Worm (Caenorhabditis elegans) whole organism, L4 larva: ENCODE measurements around the gene fbxa-84.

Source experiments
- D1046.2 ChIP-seq: fragments of 200-800 bp; sonication (Bioruptor generic); IDR thresholded peaks from 2 replicates; pipeline ENCODE4 v1.3.6; 2022; ENCODE audit warnings: missing genetic modification characterization, missing compliant biosample characterization
- F10B5.3 ChIP-seq: sonication (generic microtip); optimal IDR thresholded peaks from 2 replicates; lab custom pipeline; 2016; ENCODE audit warnings: mild to moderate bottlenecking, missing genetic modification characterization, missing compliant biosample characterization
- F26F4.8 ChIP-seq: fragments of 200-800 bp; sonication (Bioruptor generic); conservative IDR thresholded peaks from 2 replicates; pipeline ENCODE4 v1.3.6; 2022; ENCODE audit warnings: missing genetic modification characterization, missing compliant biosample characterization
- F37D6.2 ChIP-seq: sonication (generic microtip); optimal IDR thresholded peaks from 2 replicates; lab custom pipeline; 2016; ENCODE audit warnings: mild to moderate bottlenecking, missing genetic modification characterization, missing compliant biosample characterization
- T20F7.1 ChIP-seq: fragments of 200-800 bp; sonication (Bioruptor generic); optimal IDR thresholded peaks from 2 replicates; lab custom pipeline; 2018; ENCODE audit warnings: mild to moderate bottlenecking, missing genetic modification characterization, missing compliant biosample characterization
- T26A8.4 ChIP-seq: fragments of 200-800 bp; sonication (Bioruptor generic); IDR thresholded peaks from 2 replicates; pipeline ENCODE4 v1.3.6; 2022; ENCODE audit warnings: missing genetic modification characterization, missing compliant biosample characterization
- Y48G9A.11 ChIP-seq: fragments of 200-800 bp; sonication (Bioruptor generic); IDR thresholded peaks from 2 replicates; pipeline ENCODE4 v1.3.6; 2022; ENCODE audit warnings: missing genetic modification reagents, missing genetic modification characterization, missing compliant biosample characterization
- Y5F2A.4 ChIP-seq: fragments of 200-800 bp; sonication (Bioruptor generic); optimal IDR thresholded peaks from 2 replicates; lab custom pipeline; 2018; ENCODE audit warnings: mild to moderate bottlenecking, missing genetic modification characterization, missing compliant biosample characterization
- Y75B8A.6 ChIP-seq: fragments of 200-800 bp; sonication (Bioruptor generic); IDR thresholded peaks from 2 replicates; pipeline ENCODE4 v1.3.6; 2022; ENCODE audit warnings: missing genetic modification reagents, missing genetic modification characterization, missing compliant biosample characterization
- ZK546.5 ChIP-seq, 2 experiments: sonication (generic microtip); optimal IDR thresholded peaks; 2 replicates each; lab custom pipeline; 2017; ENCODE audit warnings: missing biosample characterization in 2 of 2, missing genetic modification characterization in 2 of 2
- aha-1 ChIP-seq: fragments of 150-350 bp; peaks from one replicate; lab custom pipeline; 2014; ENCODE audit warnings: missing biosample characterization, missing genetic modification characterization
- arid-1 ChIP-seq: fragments of 200-800 bp; sonication (Bioruptor generic); conservative IDR thresholded peaks from 2 replicates; pipeline ENCODE4 v1.3.6; 2022; ENCODE audit warnings: missing genetic modification reagents, missing genetic modification characterization, missing compliant biosample characterization
- attf-4 ChIP-seq: sonication (generic microtip); optimal IDR thresholded peaks from 3 replicates; lab custom pipeline; 2017; ENCODE audit warnings: missing biosample characterization, missing genetic modification characterization
- ceh-20 ChIP-seq: fragments of 200-800 bp; sonication (Bioruptor generic); IDR thresholded peaks from 2 replicates; pipeline ENCODE4 v1.3.6; 2022; ENCODE audit warnings: missing genetic modification reagents, missing genetic modification characterization, missing compliant biosample characterization
- ceh-28 ChIP-seq: fragments of 150-350 bp; optimal IDR thresholded peaks from 2 replicates; lab custom pipeline; 2014; ENCODE audit warnings: missing biosample characterization, missing genetic modification reagents, missing genetic modification characterization
- ceh-62 ChIP-seq: sonication (generic microtip); optimal IDR thresholded peaks from 2 replicates; lab custom pipeline; 2017; ENCODE audit warnings: missing biosample characterization, missing genetic modification characterization
- ceh-82 ChIP-seq: sonication (generic microtip); optimal IDR thresholded peaks from 2 replicates; lab custom pipeline; 2017; ENCODE audit warnings: missing biosample characterization, missing genetic modification characterization
- cey-2 ChIP-seq: sonication (generic microtip); optimal IDR thresholded peaks from 3 replicates; lab custom pipeline; 2017; ENCODE audit warnings: missing genetic modification characterization, mild to moderate bottlenecking, missing compliant biosample characterization, antibody characterized with exemption, borderline replicate concordance; ENCODE audit not compliant: insufficient read depth
- dmd-6 ChIP-seq: fragments of 200-800 bp; sonication (Bioruptor generic); IDR thresholded peaks from 2 replicates; pipeline ENCODE4 v1.3.6; 2022; ENCODE audit warnings: missing genetic modification reagents, missing genetic modification characterization, missing compliant biosample characterization
- dmd-8 ChIP-seq: fragments of 200-800 bp; sonication (Bioruptor generic); IDR thresholded peaks from 2 replicates; pipeline ENCODE4 v1.3.6; 2022; ENCODE audit warnings: missing genetic modification characterization, missing compliant biosample characterization
- dmd-9 ChIP-seq: fragments of 200-800 bp; sonication (Bioruptor generic); IDR thresholded peaks from 2 replicates; pipeline ENCODE4 v1.3.6; 2022; ENCODE audit warnings: missing genetic modification reagents, missing genetic modification characterization, missing compliant biosample characterization
- dpl-1 ChIP-seq: fragments of 150-350 bp; optimal IDR thresholded peaks from 2 replicates; lab custom pipeline; 2014; ENCODE audit warnings: missing biosample characterization, missing genetic modification reagents, missing genetic modification characterization
- duxl-1 ChIP-seq: sonication (generic microtip); optimal IDR thresholded peaks from 2 replicates; lab custom pipeline; 2016; ENCODE audit warnings: mild to moderate bottlenecking, missing genetic modification characterization, moderate library complexity, missing compliant biosample characterization; ENCODE audit not compliant: poor library complexity
- fos-1 ChIP-seq: fragments of 150-350 bp; optimal IDR thresholded peaks from 2 replicates; lab custom pipeline; 2014; ENCODE audit warnings: missing biosample characterization, missing genetic modification characterization
- hmg-1.1 ChIP-seq: fragments of 200-800 bp; sonication (Bioruptor generic); IDR thresholded peaks from 2 replicates; pipeline ENCODE4 v1.3.6; 2022; ENCODE audit warnings: missing genetic modification reagents, missing genetic modification characterization, missing compliant biosample characterization
- jun-1 ChIP-seq: fragments of 150-350 bp; optimal IDR thresholded peaks from 2 replicates; lab custom pipeline; 2014; ENCODE audit warnings: missing biosample characterization, missing genetic modification reagents, missing genetic modification characterization
- lim-7 ChIP-seq: fragments of 200-800 bp; sonication (Bioruptor generic); IDR thresholded peaks from 2 replicates; pipeline ENCODE4 v1.3.6; 2022; ENCODE audit warnings: missing genetic modification characterization, missing compliant biosample characterization
- lin-1 ChIP-seq: fragments of 200-800 bp; sonication (Bioruptor generic); IDR thresholded peaks from 2 replicates; pipeline ENCODE4 v1.3.6; 2022; ENCODE audit warnings: missing genetic modification reagents, missing genetic modification characterization, missing compliant biosample characterization
- lin-15B ChIP-seq: fragments of 150-350 bp; sonication (generic microtip); optimal IDR thresholded peaks from 3 replicates; lab custom pipeline; 2014; ENCODE audit warnings: missing biosample characterization, missing genetic modification characterization
- madf-5 ChIP-seq, 2 experiments: fragments of 200-800 bp; sonication (Bioruptor generic); IDR thresholded peaks; 2 replicates each; pipeline ENCODE4 v1.3.6; 2022; ENCODE audit warnings: missing compliant biosample characterization in 2 of 2, missing genetic modification characterization in 2 of 2
- mdl-1 ChIP-seq, 2 experiments: fragments of 150-350 bp in 1 of 2; sonication (generic microtip) in 1 of 2; optimal IDR thresholded peaks; 2 replicates each; lab custom pipeline; 2014 to 2017; ENCODE audit warnings: missing biosample characterization in 2 of 2, missing genetic modification characterization in 2 of 2
- mdt-29 ChIP-seq: fragments of 200-800 bp; sonication (Bioruptor generic); IDR thresholded peaks from 2 replicates; pipeline ENCODE4 v1.3.6; 2022; ENCODE audit warnings: missing genetic modification reagents, missing genetic modification characterization, missing compliant biosample characterization
- nhr-102 ChIP-seq: sonication (generic microtip); optimal IDR thresholded peaks from 2 replicates; lab custom pipeline; 2016; ENCODE audit warnings: mild to moderate bottlenecking, missing genetic modification characterization, moderate library complexity, missing compliant biosample characterization
- nhr-11 ChIP-seq: fragments of 150-350 bp; optimal IDR thresholded peaks from 2 replicates; lab custom pipeline; 2014; ENCODE audit warnings: missing biosample characterization, missing genetic modification characterization
- nhr-237 ChIP-seq: sonication (generic microtip); optimal IDR thresholded peaks from 2 replicates; lab custom pipeline; 2017; ENCODE audit warnings: missing biosample characterization, missing genetic modification characterization
- nhr-25 ChIP-seq: sonication (generic microtip); optimal IDR thresholded peaks from 2 replicates; lab custom pipeline; 2017; ENCODE audit warnings: missing genetic modification characterization, mild to moderate bottlenecking, missing compliant biosample characterization, antibody characterized with exemption, moderate library complexity, borderline replicate concordance; ENCODE audit not compliant: insufficient read depth
- nhr-41 ChIP-seq: fragments of 200-800 bp; sonication (Bioruptor generic); IDR thresholded peaks from 2 replicates; pipeline ENCODE4 v1.3.6; 2022; ENCODE audit warnings: missing genetic modification reagents, missing genetic modification characterization, missing compliant biosample characterization
- nhr-42 ChIP-seq: fragments of 200-800 bp; sonication (Bioruptor generic); IDR thresholded peaks from 2 replicates; pipeline ENCODE4 v1.3.6; 2022; ENCODE audit warnings: missing genetic modification characterization, missing compliant biosample characterization
- nhr-48 ChIP-seq: sonication (generic microtip); optimal IDR thresholded peaks from 2 replicates; lab custom pipeline; 2016; ENCODE audit warnings: mild to moderate bottlenecking, missing genetic modification characterization, missing compliant biosample characterization
- nhr-6 ChIP-seq: fragments of 150-350 bp; optimal IDR thresholded peaks from 2 replicates; lab custom pipeline; 2014; ENCODE audit warnings: missing biosample characterization, missing genetic modification characterization
- nhr-77 ChIP-seq: fragments of 150-350 bp; optimal IDR thresholded peaks from 2 replicates; lab custom pipeline; 2014; ENCODE audit warnings: missing biosample characterization, missing genetic modification characterization
- pqm-1 ChIP-seq: sonication (generic microtip); optimal IDR thresholded peaks from 2 replicates; lab custom pipeline; 2017; ENCODE audit warnings: missing biosample characterization, missing genetic modification characterization
- rbr-2 ChIP-seq: sonication (generic microtip); optimal IDR thresholded peaks from 2 replicates; lab custom pipeline; 2016; ENCODE audit warnings: missing genotype, missing genetic modification characterization, missing compliant biosample characterization
- set-16 ChIP-seq: fragments of 200-800 bp; sonication (Bioruptor generic); IDR thresholded peaks from 2 replicates; pipeline ENCODE4 v1.3.6; 2022; ENCODE audit warnings: missing genetic modification reagents, missing genetic modification characterization, missing compliant biosample characterization
- tag-97 ChIP-seq: fragments of 200-800 bp; sonication (Bioruptor generic); IDR thresholded peaks from 2 replicates; pipeline ENCODE4 v1.3.6; 2022; ENCODE audit warnings: missing genetic modification characterization, missing compliant biosample characterization
- unc-39 ChIP-seq: sonication (generic microtip); optimal IDR thresholded peaks from 2 replicates; lab custom pipeline; 2017; ENCODE audit warnings: missing biosample characterization, missing genetic modification characterization
- unc-62 ChIP-seq, 3 experiments: fragments of 150-350 bp in 1 of 3; sonication (generic microtip); optimal IDR thresholded peaks in 2 of 3; peaks in 1 of 3; 1 replicate in 1 of 3; 2 replicates in 2 of 3; lab custom pipeline; 2014 to 2017; ENCODE audit warnings: missing biosample characterization in 3 of 3, missing genetic modification characterization in 3 of 3, missing genetic modification reagents in 3 of 3, missing genotype in 1 of 3
- vab-7 ChIP-seq: fragments of 200-800 bp; sonication (Bioruptor generic); IDR thresholded peaks from 2 replicates; pipeline ENCODE4 v1.3.6; 2022; ENCODE audit warnings: missing genetic modification reagents, missing genetic modification characterization, missing compliant biosample characterization
- zag-1 ChIP-seq: fragments of 150-350 bp; optimal IDR thresholded peaks from 2 replicates; lab custom pipeline; 2014; ENCODE audit warnings: missing biosample characterization, missing genetic modification characterization
- zfp-2 ChIP-seq: sonication (generic microtip); optimal IDR thresholded peaks from 2 replicates; lab custom pipeline; 2016; ENCODE audit warnings: mild to moderate bottlenecking, missing genetic modification characterization, missing compliant biosample characterization
- zip-2 ChIP-seq: fragments of 150-350 bp; optimal IDR thresholded peaks from 2 replicates; lab custom pipeline; 2014; ENCODE audit warnings: missing biosample characterization, missing genetic modification characterization
- ztf-7 ChIP-seq: fragments of 150-350 bp; optimal IDR thresholded peaks from 2 replicates; lab custom pipeline; 2014; ENCODE audit warnings: missing biosample characterization, missing genetic modification characterization

The fbxa-84 gene

ce11 chrV:15189567-15189966 lies 7.3 kb downstream of the fbxa-84 start, which contains the start of gene cyn-3:
TSS of gene cyn-3 (plus strand) at chrV:15189927.
- TF ChIP-seq nhr-102 (tag; lab: Kevin White, UChicago) (peak; percentile 41), nhr-11 (tag; lab: Kevin White, UChicago) (peak; percentile 69), set-16 (GFP tag; lab: Robert Waterston, UW) (no peak), jun-1 (tag; lab: Kevin White, UChicago) (no peak), zag-1 (tag; lab: Kevin White, UChicago) (no peak), ztf-7 (tag; lab: Kevin White, UChicago) (peak; percentile 63), Y48G9A.11 (GFP tag; lab: Robert Waterston, UW) (no peak), ceh-28 (tag; lab: Kevin White, UChicago) (no peak), nhr-6 (tag; lab: Kevin White, UChicago) (peak; percentile 99), T26A8.4 (GFP tag; lab: Robert Waterston, UW) (peak; percentile 68), ZK546.5 (tag; optimal IDR thresholded peaks at IDR 0.05; lab: Kevin White, UChicago) (no peak), F10B5.3 (tag; lab: Kevin White, UChicago) (no peak), D1046.2 (GFP tag; lab: Robert Waterston, UW) (no peak), ceh-82 (no peak), T20F7.1 (GFP tag; lab: Kevin White, UChicago) (peak; percentile 77), nhr-48 (tag; lab: Kevin White, UChicago) (peak; percentile 9), ceh-20 (GFP tag; lab: Robert Waterston, UW) (no peak), nhr-41 (no peak), duxl-1 (tag; lab: Kevin White, UChicago) (peak; percentile 51), lin-1 (GFP tag; lab: Robert Waterston, UW) (no peak), nhr-25 (tag; lab: Kevin White, UChicago) (peak; percentile 28), fos-1 (no peak), F37D6.2 (tag; lab: Kevin White, UChicago) (peak; percentile 45), tag-97 (GFP tag; lab: Robert Waterston, UW) (no peak), lin-15B (tag; lab: Kevin White, UChicago) (peak; percentile 46), mdt-29 (0 out of 2 replicates have a peak, but pooled peaks have one; percentile 20), unc-39 (tag; lab: Kevin White, UChicago) (no peak), Y75B8A.6 (GFP tag; lab: Robert Waterston, UW) (no peak), dmd-6 (GFP tag; lab: Robert Waterston, UW) (peak; percentile 66), dmd-8 (GFP tag; lab: Robert Waterston, UW) (no peak), Y5F2A.4 (GFP tag; lab: Kevin White, UChicago) (no peak), attf-4 (tag; lab: Kevin White, UChicago) (no peak), nhr-237 (tag; lab: Kevin White, UChicago) (no peak), ceh-62 (tag; lab: Kevin White, UChicago) (no peak), aha-1 (tag; lab: Kevin White, UChicago) (peak; percentile 18), dmd-9 (peak; percentile 59; the same call in 1 of the 2 replicates), vab-7 (no peak), unc-62 (GFP tag; optimal IDR thresholded peaks at IDR 0.05 in 1 of 2; lab: Kevin White, UChicago) (peak in 1 of 2 experiments; percentile 85), unc-62 (tag; optimal IDR thresholded peaks at IDR 0.05; lab: Kevin White, UChicago) (no peak), mdl-1 (tag; optimal IDR thresholded peaks at IDR 0.05; lab: Kevin White, UChicago) (peak in 1 of 2 experiments; percentile 31), zip-2 (tag; lab: Kevin White, UChicago) (no peak), zfp-2 (tag; lab: Kevin White, UChicago) (no peak), rbr-2 (tag; lab: Kevin White, UChicago) (peak; percentile 81), nhr-42 (no peak), lim-7 (GFP tag; lab: Robert Waterston, UW) (no peak), cey-2 (tag; lab: Kevin White, UChicago) (no peak), arid-1 (peak; percentile 71), madf-5 (GFP tag; IDR thresholded peaks at IDR 0.05; lab: Robert Waterston, UW) (no peak), dpl-1 (GFP tag; lab: Kevin White, UChicago) (peak; percentile 99), pqm-1 (no peak), F26F4.8 (GFP tag; lab: Robert Waterston, UW) (no peak), hmg-1.1 (GFP tag; lab: Robert Waterston, UW) (peak; percentile 55), nhr-77 (tag; lab: Kevin White, UChicago) (peak; percentile 82)
